Fruit fly (Drosophila melanogaster) whole organism, pupa: ENCODE results near the gene CG11760.

Source experiments
- CG13204 ChIP-seq: fragments of 200-800 bp; sonication (Bioruptor generic); optimal IDR thresholded peaks from 2 replicates; lab custom pipeline; 2018; ENCODE audit warnings: missing biosample characterization, mild to moderate bottlenecking, missing genetic modification characterization, moderate library complexity
- CG34367 ChIP-seq: fragments of 200-800 bp; sonication (Bioruptor generic); optimal IDR thresholded peaks from 2 replicates; lab custom pipeline; 2018; ENCODE audit warnings: missing biosample characterization, mild to moderate bottlenecking, missing genetic modification characterization
- CG4496 ChIP-seq: fragments of 200-800 bp; sonication (Bioruptor generic); IDR thresholded peaks from 3 replicates; pipeline ENCODE4 v1.3.6; 2022; ENCODE audit warnings: missing biosample characterization, missing genetic modification characterization
- CG8159 ChIP-seq: fragments of 200-800 bp; sonication (Bioruptor generic); optimal IDR thresholded peaks from 3 replicates; lab custom pipeline; 2018; ENCODE audit warnings: missing biosample characterization, mild to moderate bottlenecking, missing genetic modification characterization, moderate library complexity
- CG9948 ChIP-seq: fragments of 200-800 bp; sonication (Bioruptor generic); optimal IDR thresholded peaks from 2 replicates; lab custom pipeline; 2018; ENCODE audit warnings: missing biosample characterization, mild to moderate bottlenecking, missing genetic modification characterization, moderate library complexity

dm6 chr3R:8680611-8681010 is 38.4 kb upstream of the CG11760 start:
- TF ChIP-seq CG8159 (tag; lab: Kevin White, UChicago) (no peak), CG9948 (tag; lab: Kevin White, UChicago) (no peak), CG4496 (GFP tag; lab: Robert Waterston, UW) (no peak), CG13204 (GFP tag; lab: Kevin White, UChicago) (no peak), CG34367 (tag; lab: Kevin White, UChicago) (no peak)
